Worm (Caenorhabditis elegans) whole organism, early embryonic: ENCODE measurements around the gene col-170.

Source experiments
- B0310.2 ChIP-seq: sonication (generic microtip); optimal IDR thresholded peaks from 2 replicates; lab custom pipeline; 2016; ENCODE audit warnings: mild to moderate bottlenecking, missing genetic modification characterization, missing compliant biosample characterization
- F13C5.2 ChIP-seq: sonication (generic microtip); optimal IDR thresholded peaks from 2 replicates; lab custom pipeline; 2017; ENCODE audit warnings: mild to moderate bottlenecking, missing genetic modification characterization, inconsistent platforms, missing compliant biosample characterization
- aly-1 ChIP-seq: sonication (generic microtip); optimal IDR thresholded peaks from 2 replicates; lab custom pipeline; 2016; ENCODE audit warnings: missing genetic modification characterization, missing compliant biosample characterization
- ama-1 ChIP-seq: fragments of 150-350 bp; optimal IDR thresholded peaks from 2 replicates; lab custom pipeline; 2014
- ceh-13 ChIP-seq: fragments of 200-800 bp; sonication (Bioruptor generic); optimal IDR thresholded peaks from 2 replicates; lab custom pipeline; 2018; ENCODE audit warnings: mild to moderate bottlenecking, missing genetic modification characterization, missing compliant biosample characterization
- ceh-36 ChIP-seq: sonication (generic microtip); optimal IDR thresholded peaks from 2 replicates; lab custom pipeline; 2016; ENCODE audit warnings: missing genetic modification characterization, inconsistent platforms, missing compliant biosample characterization
- ets-7 ChIP-seq: sonication (generic microtip); optimal IDR thresholded peaks from 2 replicates; lab custom pipeline; 2016; ENCODE audit warnings: missing genotype, missing genetic modification characterization, missing compliant biosample characterization
- flt-1 ChIP-seq: fragments of 200-800 bp; sonication (Bioruptor generic); IDR thresholded peaks from 2 replicates; pipeline ENCODE4 v1.3.6; 2022; ENCODE audit warnings: missing genetic modification characterization, missing compliant biosample characterization
- scrt-1 ChIP-seq: fragments of 200-800 bp; sonication (Bioruptor generic); IDR thresholded peaks from 2 replicates; pipeline ENCODE4 v1.3.6; 2022; ENCODE audit warnings: missing genetic modification characterization, missing compliant biosample characterization
- sea-1 ChIP-seq: fragments of 200-800 bp; sonication (Bioruptor generic); conservative IDR thresholded peaks from 2 replicates; pipeline ENCODE4 v1.3.6; 2022; ENCODE audit warnings: missing genetic modification characterization, missing compliant biosample characterization
- tbx-11 ChIP-seq: fragments of 200-800 bp; sonication (Bioruptor generic); IDR thresholded peaks from 2 replicates; pipeline ENCODE4 v1.3.6; 2022; ENCODE audit warnings: missing genetic modification characterization, missing compliant biosample characterization
- tbx-37 ChIP-seq: fragments of 200-800 bp; sonication (Bioruptor generic); conservative IDR thresholded peaks from 2 replicates; pipeline ENCODE4 v1.3.6; 2022; ENCODE audit warnings: missing genetic modification reagents, missing genetic modification characterization, missing compliant biosample characterization
- tra-4 ChIP-seq: sonication (generic microtip); optimal IDR thresholded peaks from 2 replicates; lab custom pipeline; 2017; ENCODE audit warnings: missing genetic modification characterization, missing compliant biosample characterization

DNA sequence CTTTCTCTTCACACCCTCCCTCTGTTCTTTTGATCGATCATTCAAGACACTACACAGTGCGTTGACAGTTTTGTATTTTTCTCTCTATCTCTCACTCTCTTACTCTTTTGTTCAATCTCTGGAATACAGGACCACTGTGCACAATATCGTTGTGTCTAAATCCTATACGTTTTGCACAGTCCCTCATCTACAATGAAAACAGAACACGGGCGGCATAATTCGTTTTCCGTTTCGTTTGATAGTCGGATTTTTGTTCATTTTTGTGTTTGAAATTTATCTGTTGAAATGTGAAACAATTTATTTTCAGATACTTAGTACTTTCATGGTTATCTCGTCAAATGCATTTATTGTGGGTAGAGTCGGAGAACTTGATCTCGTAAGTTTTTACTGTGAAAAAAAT lies 10.0 kb downstream of the col-170 start, which contains the start of gene C03B1.7:
- TF ChIP-seq flt-1 (GFP tag; lab: Robert Waterston, UW) = no peak
- TF ChIP-seq ets-7 (tag; lab: Kevin White, UChicago) = no peak
- no peak for TF ChIP-seq sea-1 (GFP tag; lab: Robert Waterston, UW)
- TF ChIP-seq tbx-11 (GFP tag; lab: Robert Waterston, UW) = no peak
- TF ChIP-seq ceh-36 (tag; lab: Kevin White, UChicago) = no peak
- TF ChIP-seq ama-1 (lab: Kevin White, UChicago) = no peak
- no peak for TF ChIP-seq tbx-37
- TF ChIP-seq B0310.2 (tag; lab: Kevin White, UChicago) = no peak
- TF ChIP-seq F13C5.2 (tag; lab: Kevin White, UChicago) = no peak
- no peak for TF ChIP-seq tra-4 (tag; lab: Kevin White, UChicago)
- TF ChIP-seq ceh-13 (GFP tag; lab: Kevin White, UChicago) = no peak
- no peak for TF ChIP-seq scrt-1 (GFP tag; lab: Robert Waterston, UW)
- TF ChIP-seq aly-1 = no peak
